Worm (Caenorhabditis elegans): ENCODE data around the gene pxd-1.
A peak's percentile ranks its signal among the peaks of the same experiment; 100 is the strongest.

ce11 chrIII:4004064-4004580, 1.8 kb upstream of the pxd-1 start, which contains the start of gene tif-1A:
- TF ChIP-seq pes-1 (GFP tag; IDR thresholded peaks at IDR 0.05) (0 out of 2 replicates have a peak, but pooled peaks have one; percentile 41), tra-4 (tag; optimal IDR thresholded peaks at IDR 0.05) (no peak), scrt-1 (GFP tag; IDR thresholded peaks at IDR 0.05) (no peak), hmbx-1 (tag; optimal IDR thresholded peaks at IDR 0.05) (no peak), ama-1 (optimal IDR thresholded peaks at IDR 0.05) (no peak), hmg-4 (GFP tag; optimal IDR thresholded peaks at IDR 0.05) (no peak), ets-7 (tag; optimal IDR thresholded peaks at IDR 0.05) (no peak), hnd-1 (tag; optimal IDR thresholded peaks at IDR 0.05) (no peak)
